Worm (Caenorhabditis elegans) whole organism, L1 larva: ENCODE data around the gene mdt-11.

Experiments
- ama-1 ChIP-seq: fragments of 150-350 bp; optimal IDR thresholded peaks from 2 replicates; lab custom pipeline; 2014
- blmp-1 ChIP-seq: fragments of 150-350 bp; optimal IDR thresholded peaks from 2 replicates; lab custom pipeline; 2014; ENCODE audit warnings: missing biosample characterization, missing genetic modification characterization
- egl-27 ChIP-seq, 2 experiments: fragments of 150-350 bp in 1 of 2; sonication (generic microtip); optimal IDR thresholded peaks; 3 replicates each; lab custom pipeline; 2017 to 2018; ENCODE audit warnings: missing biosample characterization in 2 of 2, missing genetic modification characterization in 2 of 2, missing genetic modification reagents in 2 of 2
- fos-1 ChIP-seq: fragments of 150-350 bp; optimal IDR thresholded peaks from 2 replicates; lab custom pipeline; 2014; ENCODE audit warnings: missing biosample characterization, missing genetic modification characterization
- lin-15B ChIP-seq: fragments of 150-350 bp; sonication (generic microtip); optimal IDR thresholded peaks from 3 replicates; lab custom pipeline; 2014; ENCODE audit warnings: missing biosample characterization, missing genetic modification characterization
- lsy-2 ChIP-seq, 2 experiments: fragments of 150-350 bp; optimal IDR thresholded peaks; 2 replicates each; lab custom pipeline; 2014; ENCODE audit warnings: missing biosample characterization in 2 of 2, missing genetic modification characterization in 2 of 2
- mdl-1 ChIP-seq, 2 experiments: fragments of 150-350 bp; optimal IDR thresholded peaks; 2 replicates each; lab custom pipeline; 2014 to 2017; ENCODE audit warnings: missing biosample characterization in 2 of 2, missing genetic modification characterization in 2 of 2, inconsistent platforms in 1 of 2
- nhr-19 ChIP-seq: fragments of 200-800 bp; sonication (Bioruptor generic); conservative IDR thresholded peaks from 2 replicates; pipeline ENCODE4 v1.3.6; 2022; ENCODE audit warnings: missing genetic modification characterization, missing compliant biosample characterization
- nhr-77 ChIP-seq: fragments of 150-350 bp; optimal IDR thresholded peaks from 2 replicates; lab custom pipeline; 2014; ENCODE audit warnings: missing biosample characterization, missing genetic modification characterization
- snu-23 ChIP-seq: sonication (generic microtip); optimal IDR thresholded peaks from 2 replicates; lab custom pipeline; 2016; ENCODE audit warnings: missing genetic modification characterization, missing compliant biosample characterization
- unc-62 ChIP-seq: fragments of 150-350 bp; optimal IDR thresholded peaks from 2 replicates; lab custom pipeline; 2014; ENCODE audit warnings: missing biosample characterization, missing genetic modification reagents, missing genetic modification characterization

DNA sequence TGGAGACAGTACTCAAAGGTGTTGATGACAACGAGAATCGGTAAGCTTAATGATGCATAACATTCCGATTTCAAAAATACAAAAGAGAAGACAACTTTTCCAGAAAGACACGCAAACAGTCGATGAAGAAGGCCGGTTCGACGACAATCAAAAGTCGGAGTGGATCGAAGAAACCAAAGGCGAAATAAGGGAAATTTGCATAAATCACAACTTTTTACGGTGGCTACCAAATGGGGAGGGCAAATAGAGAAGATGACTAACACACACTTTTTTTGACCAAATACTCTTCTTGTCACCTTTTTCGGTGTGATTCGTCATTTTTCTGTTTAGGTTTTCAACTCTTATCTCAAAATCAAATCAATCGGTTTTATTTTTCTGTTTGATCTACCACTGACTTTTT is 15.1 kb downstream of the mdt-11 start, which contains the start of gene C45G9.6:
- no peak for TF ChIP-seq lsy-2 (tag; optimal IDR thresholded peaks at IDR 0.05; lab: Kevin White, UChicago)
- TF ChIP-seq nhr-19 (GFP tag; lab: Robert Waterston, UW), result no peak
- TF ChIP-seq fos-1 (tag; lab: Kevin White, UChicago), result no peak
- no peak for TF ChIP-seq blmp-1
- no peak for TF ChIP-seq unc-62 (GFP tag; lab: Kevin White, UChicago)
- TF ChIP-seq snu-23, result no peak
- no peak for TF ChIP-seq ama-1 (lab: Kevin White, UChicago)
- no peak for TF ChIP-seq nhr-77 (tag; lab: Kevin White, UChicago)
- no peak for TF ChIP-seq lin-15B (tag; lab: Kevin White, UChicago)
- TF ChIP-seq mdl-1 (tag; optimal IDR thresholded peaks at IDR 0.05; lab: Kevin White, UChicago), result no peak
- no peak for TF ChIP-seq egl-27 (tag; optimal IDR thresholded peaks at IDR 0.05; lab: Kevin White, UChicago)
